Worm (Caenorhabditis elegans): ENCODE results near the gene C25F9.10.

- TF ChIP-seq ztf-11 (tag; optimal IDR thresholded peaks at IDR 0.05) (no peak), nhr-12 (tag; optimal IDR thresholded peaks at IDR 0.05) (no peak), egl-13 (tag; optimal IDR thresholded peaks at IDR 0.05) (no peak), dpl-1 (GFP tag; optimal IDR thresholded peaks at IDR 0.05) (no peak), nhr-28 (tag; optimal IDR thresholded peaks at IDR 0.05) (no peak), pqm-1 (tag; optimal IDR thresholded peaks at IDR 0.05) (no peak), nhr-11 (tag; optimal IDR thresholded peaks at IDR 0.05) (no peak), lin-39 (tag; optimal IDR thresholded peaks at IDR 0.05) (no peak), nhr-76 (tag; optimal IDR thresholded peaks at IDR 0.05) (no peak), nhr-84 (tag; optimal IDR thresholded peaks at IDR 0.05) (no peak), xbp-1 (tag; optimal IDR thresholded peaks at IDR 0.05) (no peak), mep-1 (tag; optimal IDR thresholded peaks at IDR 0.05) (no peak), snpc-4 (tag; optimal IDR thresholded peaks at IDR 0.05) (no peak)
Observed at ce11 chrV:19432972-19433371, 27.4 kb downstream of the C25F9.10 start, which contains the start of gene C25F9.11.
